Worm (Caenorhabditis elegans): ENCODE measurements around the gene F54D8.10.

The F54D8.10 gene

DNA sequence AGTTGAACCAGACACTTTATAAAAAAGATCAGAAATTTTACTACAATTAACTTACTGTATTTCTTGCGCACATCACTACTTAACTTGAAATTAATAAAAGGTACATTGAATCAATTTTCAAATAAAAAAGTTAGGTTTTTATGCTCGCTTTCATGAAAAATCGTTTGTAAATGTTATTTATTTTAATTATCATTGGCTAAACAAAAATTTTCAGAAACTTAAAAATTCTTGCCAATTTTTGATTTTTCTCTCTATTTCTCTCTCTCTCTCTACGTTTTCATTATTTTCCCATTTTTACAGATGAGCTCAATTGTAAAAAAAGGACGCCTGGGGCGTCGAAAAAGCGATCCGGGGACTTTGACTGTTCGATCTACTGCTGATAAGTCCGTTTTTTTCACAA lies 14.8 kb downstream of the F54D8.10 start, which contains the start of gene sax-2:
Gene sax-2, plus strand, starts transcription at position 301 of the 400 bp plus-strand sequence.
- TF ChIP-seq dao-5 (tag; optimal IDR thresholded peaks at IDR 0.05) = no peak

DNA sequence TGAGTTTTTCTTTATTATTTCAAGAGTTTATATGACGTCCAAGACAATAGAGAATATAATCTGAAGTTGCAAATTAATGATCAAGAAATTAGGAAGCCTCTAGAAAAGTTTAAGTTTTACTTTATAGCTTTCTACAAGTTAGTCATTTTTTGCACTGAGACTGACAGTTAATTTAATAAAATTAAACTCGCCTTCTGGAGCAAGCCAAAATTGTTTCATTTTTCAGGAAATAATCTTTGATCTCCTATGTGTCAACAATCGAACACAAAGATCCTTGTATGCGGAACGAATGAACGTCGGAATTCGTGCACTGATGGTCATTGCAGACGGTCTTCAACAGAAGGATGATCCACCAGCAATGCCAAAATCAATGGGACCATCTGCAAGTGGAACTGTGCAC lies 17.8 kb downstream of the F54D8.10 start:
- no peak for TF ChIP-seq dao-5 (tag; optimal IDR thresholded peaks at IDR 0.05)
- TF ChIP-seq him-1 (tag; optimal IDR thresholded peaks at IDR 0.05) = no peak
- TF ChIP-seq W03F9.2 (tag; optimal IDR thresholded peaks at IDR 0.05) = no peak

DNA sequence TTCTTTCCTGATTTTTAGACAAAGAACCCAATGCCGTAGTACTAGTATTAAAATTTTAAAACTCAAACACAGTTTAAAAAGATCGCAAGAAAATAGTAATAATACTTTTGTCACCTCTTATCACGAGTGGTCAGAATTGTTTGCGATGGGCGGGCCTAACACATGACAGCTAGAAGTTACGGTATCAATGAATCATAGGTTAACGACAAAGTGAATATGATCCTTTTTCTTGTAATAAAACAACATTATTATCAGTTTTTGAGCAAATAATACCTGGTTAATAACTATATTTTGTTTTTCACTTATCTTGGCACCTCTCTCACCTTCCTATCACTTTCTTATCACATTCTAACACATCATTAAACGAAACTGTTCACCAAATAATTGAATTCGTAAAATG lies 18.4 kb downstream of the F54D8.10 start:
- no peak for TF ChIP-seq W03F9.2 (tag; optimal IDR thresholded peaks at IDR 0.05)
- TF ChIP-seq him-1 (tag; optimal IDR thresholded peaks at IDR 0.05) = no peak
- TF ChIP-seq dao-5 (tag; optimal IDR thresholded peaks at IDR 0.05) = no peak

DNA sequence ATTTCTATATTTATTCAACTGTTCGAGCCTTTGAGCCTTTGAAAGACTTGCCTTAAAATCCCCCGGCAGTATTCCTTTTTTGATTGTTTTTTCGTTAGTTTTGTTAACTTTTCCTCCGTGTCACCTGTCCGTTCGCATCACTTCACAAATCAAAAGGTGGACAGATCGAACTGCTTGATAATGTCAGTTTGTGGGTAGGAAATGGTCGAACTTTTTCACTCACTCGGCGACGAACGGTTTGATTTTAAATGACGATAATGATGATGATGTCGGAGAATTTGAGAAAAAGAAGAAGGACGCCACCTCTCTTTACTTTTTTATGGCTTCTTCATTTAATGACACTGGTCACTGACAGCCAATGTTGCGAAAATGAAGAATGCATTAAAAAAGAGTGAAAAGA lies 24.5 kb downstream of the F54D8.10 start:
- TF ChIP-seq him-1 (tag; optimal IDR thresholded peaks at IDR 0.05) = no peak
- TF ChIP-seq dao-5 (tag; optimal IDR thresholded peaks at IDR 0.05) = no peak
- TF ChIP-seq W03F9.2 (tag; optimal IDR thresholded peaks at IDR 0.05) = no peak

DNA sequence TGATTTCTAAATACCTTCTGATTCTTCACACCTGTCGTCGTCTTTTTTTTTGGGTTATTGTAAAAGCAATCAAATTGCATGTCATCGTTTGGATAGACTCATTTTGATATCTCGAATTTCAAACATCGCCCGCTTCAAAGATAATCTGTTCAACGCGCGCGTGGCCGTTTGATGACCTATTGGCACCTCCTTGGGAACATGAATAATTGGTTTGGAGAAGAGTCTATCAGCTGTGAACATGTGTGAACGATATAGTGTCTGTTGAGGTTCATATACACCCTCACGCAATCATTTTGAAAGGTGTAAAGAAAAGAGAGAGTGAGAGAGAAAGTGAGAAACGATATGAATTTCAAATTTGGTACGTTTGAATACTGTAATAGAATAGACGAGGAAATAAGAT lies 26.0 kb downstream of the F54D8.10 start:
- TF ChIP-seq W03F9.2 (tag; optimal IDR thresholded peaks at IDR 0.05) (no peak), him-1 (tag; optimal IDR thresholded peaks at IDR 0.05) (no peak), dao-5 (tag; optimal IDR thresholded peaks at IDR 0.05) (no peak)

DNA sequence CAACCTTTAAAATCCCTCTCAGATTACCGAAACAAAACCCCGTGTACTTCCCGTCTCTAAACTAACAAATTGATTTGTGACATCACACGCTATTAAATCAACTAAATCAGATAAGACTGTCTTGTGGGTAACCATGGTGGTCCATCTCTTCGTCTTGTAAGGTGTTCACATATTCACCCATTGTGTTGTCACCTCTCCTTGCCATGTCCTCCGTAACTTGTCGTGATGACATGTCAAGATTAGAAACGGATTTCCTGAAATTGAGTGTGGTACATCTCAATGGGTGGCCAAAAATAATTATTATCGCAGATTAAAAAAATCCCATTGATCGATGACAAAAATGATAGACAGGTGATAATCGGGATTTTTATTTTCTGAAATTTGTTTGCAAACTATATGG lies 29.8 kb downstream of the F54D8.10 start:
- TF ChIP-seq him-1 (tag; optimal IDR thresholded peaks at IDR 0.05) = no peak
- no peak for TF ChIP-seq W03F9.2 (tag; optimal IDR thresholded peaks at IDR 0.05)
- no peak for TF ChIP-seq dao-5 (tag; optimal IDR thresholded peaks at IDR 0.05)

DNA sequence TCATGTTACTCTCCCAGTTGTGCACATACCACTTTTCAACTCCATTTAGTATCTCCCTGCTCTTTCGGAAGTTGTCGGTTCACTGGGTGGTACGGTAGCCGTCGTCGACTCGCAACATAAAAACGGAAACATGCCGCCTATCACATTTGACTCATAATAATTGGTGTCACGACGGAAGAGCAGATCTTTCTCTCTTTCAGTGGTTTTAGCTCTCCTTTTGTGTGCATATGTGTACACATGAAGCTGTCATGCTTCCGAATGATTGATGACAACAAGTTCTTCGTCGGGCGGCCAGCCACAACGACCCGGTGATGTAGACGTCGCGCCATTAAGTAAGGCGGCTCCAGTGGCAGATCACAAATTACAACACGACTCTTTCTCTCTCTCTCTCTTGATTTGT lies 31.2 kb downstream of the F54D8.10 start:
- no peak for TF ChIP-seq dao-5 (tag; optimal IDR thresholded peaks at IDR 0.05)
- TF ChIP-seq him-1 (tag; optimal IDR thresholded peaks at IDR 0.05) = no peak
- TF ChIP-seq W03F9.2 (tag; optimal IDR thresholded peaks at IDR 0.05) = no peak

DNA sequence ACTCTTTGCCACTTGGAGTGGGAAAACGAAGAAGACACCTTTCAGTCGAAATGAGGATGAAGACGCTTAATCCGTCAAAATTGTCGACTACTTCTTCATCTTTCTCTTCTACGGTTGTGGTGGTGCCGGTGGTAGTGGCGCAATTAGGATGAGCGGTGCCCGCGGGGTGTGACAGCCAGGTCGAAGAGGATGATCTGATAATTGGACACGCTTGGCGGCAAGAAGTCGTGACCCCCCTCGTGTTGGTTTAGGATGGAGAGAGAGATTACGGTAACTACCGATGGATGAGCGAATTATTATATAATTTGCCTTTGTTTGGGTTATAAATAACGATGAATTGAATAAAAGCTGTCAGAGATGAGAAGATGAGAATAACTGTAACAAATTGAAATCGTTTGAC lies 32.4 kb downstream of the F54D8.10 start:
- TF ChIP-seq W03F9.2 (tag; optimal IDR thresholded peaks at IDR 0.05) = no peak
- TF ChIP-seq him-1 (tag; optimal IDR thresholded peaks at IDR 0.05) = no peak
- no peak for TF ChIP-seq dao-5 (tag; optimal IDR thresholded peaks at IDR 0.05)

DNA sequence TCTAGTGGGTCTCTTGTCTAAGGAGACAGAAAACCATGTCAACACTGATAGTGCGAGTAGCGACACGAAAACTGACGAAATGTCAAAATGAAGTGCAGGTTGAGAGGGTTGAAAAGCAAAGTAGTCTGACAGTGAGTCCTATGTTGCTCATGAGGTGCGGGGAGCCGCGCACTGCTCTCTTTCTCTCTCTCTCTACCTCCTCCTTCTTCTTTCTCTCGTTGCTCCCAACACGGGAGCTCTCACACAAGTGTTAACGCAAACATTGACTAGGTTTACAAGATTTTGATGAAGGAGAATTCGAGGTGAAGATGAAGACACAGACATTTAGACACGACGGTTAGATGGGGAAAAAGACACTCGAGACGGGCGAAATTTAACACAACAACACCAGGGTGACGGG lies 34.7 kb downstream of the F54D8.10 start:
- TF ChIP-seq dao-5 (tag; optimal IDR thresholded peaks at IDR 0.05) = no peak
- no peak for TF ChIP-seq W03F9.2 (tag; optimal IDR thresholded peaks at IDR 0.05)
- no peak for TF ChIP-seq him-1 (tag; optimal IDR thresholded peaks at IDR 0.05)

DNA sequence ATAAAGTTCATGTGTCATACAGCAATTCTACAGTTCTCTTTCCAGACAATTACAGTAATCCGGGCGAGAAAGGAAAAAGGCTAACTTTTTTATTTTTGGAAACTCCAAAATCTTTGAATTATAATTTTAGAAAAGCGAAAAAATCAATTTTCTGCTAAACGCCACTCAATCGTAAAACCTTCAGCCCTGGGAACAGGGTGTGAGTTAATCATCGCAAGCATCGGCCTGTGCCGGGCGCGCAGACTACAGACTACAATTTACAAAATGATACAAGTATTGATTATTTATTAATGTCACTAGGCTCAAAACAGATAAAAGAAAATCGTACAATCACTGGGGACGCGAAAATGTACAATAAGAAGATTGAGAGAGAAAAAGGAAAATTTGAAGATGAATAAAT lies 36.0 kb downstream of the F54D8.10 start:
- TF ChIP-seq dao-5 (tag; optimal IDR thresholded peaks at IDR 0.05) = no peak
- TF ChIP-seq W03F9.2 (tag; optimal IDR thresholded peaks at IDR 0.05) = no peak
- TF ChIP-seq him-1 (tag; optimal IDR thresholded peaks at IDR 0.05) = no peak

DNA sequence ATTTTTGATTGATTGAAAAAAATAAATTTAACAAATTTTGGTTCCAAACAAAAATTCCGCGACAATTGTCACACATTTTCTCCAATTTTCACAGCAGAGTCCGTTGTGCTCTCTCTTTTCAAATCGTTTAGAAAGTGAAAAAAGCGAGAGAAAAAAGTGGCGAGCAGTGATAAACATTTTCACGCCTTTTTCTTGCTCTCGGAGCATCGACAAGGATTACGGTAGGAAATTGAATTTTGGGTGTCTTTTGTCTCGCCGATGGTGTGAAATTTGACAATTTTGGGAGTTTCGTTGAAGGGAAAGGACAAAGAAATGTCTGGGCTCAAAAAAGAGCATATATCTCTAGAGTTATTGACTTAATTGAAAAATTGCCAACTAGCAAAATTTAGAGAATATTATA lies 39.9 kb downstream of the F54D8.10 start:
- TF ChIP-seq dao-5 (tag; optimal IDR thresholded peaks at IDR 0.05) = no peak
- no peak for TF ChIP-seq W03F9.2 (tag; optimal IDR thresholded peaks at IDR 0.05)
- no peak for TF ChIP-seq him-1 (tag; optimal IDR thresholded peaks at IDR 0.05)

DNA sequence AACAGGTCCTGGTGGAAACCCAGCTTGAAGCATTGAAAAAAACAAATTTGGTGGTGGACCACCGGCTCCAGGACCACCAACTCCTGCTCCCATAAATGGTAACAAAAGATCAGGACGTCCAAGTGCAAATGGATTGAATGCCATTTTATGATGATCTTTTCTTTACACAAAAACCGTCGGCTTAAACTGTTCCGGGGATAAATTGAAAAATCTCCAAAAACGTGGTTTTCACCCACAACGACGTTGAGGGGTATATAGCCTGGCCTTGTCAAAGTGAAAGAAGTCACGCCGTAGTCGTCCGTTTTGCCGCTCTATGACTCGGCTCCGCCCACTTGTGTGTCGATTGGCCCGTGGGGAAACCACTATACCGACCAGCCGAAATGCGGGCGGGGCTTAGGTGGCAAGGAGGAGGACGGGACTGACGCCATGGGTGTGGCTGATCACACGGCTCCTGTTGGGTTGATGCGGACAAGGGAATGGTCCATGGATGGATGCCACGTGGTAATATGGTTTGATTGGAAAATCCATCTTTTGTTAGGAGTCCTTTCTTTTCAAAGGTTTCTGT lies 41.5 kb downstream of the F54D8.10 start, which contains the start of gene tbx-2:
Gene tbx-2, minus strand, starts transcription at position 264 of the 565 bp plus-strand sequence.
- TF ChIP-seq him-1 (tag; optimal IDR thresholded peaks at IDR 0.05) = no peak

DNA sequence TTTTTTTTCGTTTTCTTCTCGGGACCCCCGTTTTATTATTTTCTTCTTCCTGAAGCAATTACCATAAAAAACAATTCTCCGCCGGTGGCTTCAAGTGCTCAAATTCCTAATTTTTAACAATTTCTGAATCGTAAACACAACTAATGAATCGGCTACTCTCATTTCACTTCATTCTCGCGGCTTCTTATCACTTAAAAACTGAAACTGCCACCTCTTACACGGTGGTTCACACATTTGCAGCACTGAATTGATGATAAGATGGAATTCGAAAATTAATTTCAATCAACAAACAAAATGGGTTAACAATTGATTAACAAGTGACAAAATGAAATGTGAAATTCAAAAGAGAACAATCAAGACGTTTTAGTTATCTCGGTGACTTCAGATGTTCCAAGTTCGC lies 42.5 kb downstream of the F54D8.10 start:
- TF ChIP-seq dao-5 (tag; optimal IDR thresholded peaks at IDR 0.05) (no peak), him-1 (tag; optimal IDR thresholded peaks at IDR 0.05) (no peak), W03F9.2 (tag; optimal IDR thresholded peaks at IDR 0.05) (no peak)

DNA sequence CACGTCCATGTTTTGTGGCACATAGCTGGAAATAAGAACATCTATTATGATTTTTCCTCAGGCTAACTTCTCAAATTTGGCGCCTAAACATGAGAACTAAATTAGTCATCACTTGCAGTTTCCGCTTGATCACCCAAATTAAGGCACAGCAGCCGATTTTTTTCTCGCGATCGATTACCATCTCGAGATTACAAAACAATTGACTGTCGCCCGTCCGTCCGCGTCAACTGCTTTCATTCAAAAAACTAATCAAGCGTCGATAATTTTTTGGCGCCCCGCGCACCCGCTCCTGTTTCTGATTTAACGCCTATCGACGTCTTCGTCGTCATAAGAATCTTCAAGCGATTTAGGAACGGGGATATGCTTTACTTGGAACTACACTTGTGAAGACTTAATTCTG lies 43.1 kb downstream of the F54D8.10 start:
- TF ChIP-seq W03F9.2 (tag; optimal IDR thresholded peaks at IDR 0.05) = no peak
- TF ChIP-seq dao-5 (tag; optimal IDR thresholded peaks at IDR 0.05) = no peak
- no peak for TF ChIP-seq him-1 (tag; optimal IDR thresholded peaks at IDR 0.05)

DNA sequence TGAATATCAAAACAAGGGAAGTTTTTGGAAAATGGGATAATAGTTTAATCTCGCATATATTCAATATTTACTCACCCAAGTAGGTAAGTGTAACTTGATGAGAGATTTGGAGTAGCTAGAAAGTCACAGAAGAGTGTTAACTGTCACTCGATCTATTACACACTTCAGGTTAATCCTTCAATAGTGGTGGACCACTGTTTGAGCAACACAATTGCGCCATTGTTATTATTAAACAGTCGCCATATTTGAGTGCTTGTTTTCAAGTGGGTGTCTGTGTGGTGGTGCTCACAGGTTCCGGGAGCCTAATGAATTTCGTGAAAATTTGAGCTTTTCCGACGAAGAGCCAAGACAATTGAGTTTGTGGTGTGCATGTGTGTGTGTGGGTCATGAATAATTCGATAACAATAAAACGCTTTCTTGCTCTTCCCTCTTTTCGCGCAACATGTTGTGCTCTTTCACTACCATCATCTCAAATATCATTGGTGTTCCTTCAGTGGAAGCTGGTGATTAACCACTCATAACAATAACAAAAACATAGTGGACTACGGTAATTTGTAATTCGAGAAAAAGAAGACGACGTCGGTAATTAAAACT lies 44.4 kb downstream of the F54D8.10 start:
- no peak for TF ChIP-seq him-1 (tag; optimal IDR thresholded peaks at IDR 0.05)
